Worm (Caenorhabditis elegans) whole organism, mixed stage, embryonic: ENCODE data around the gene C15H9.4.

Source experiments
- M03D4.4 ChIP-seq: sonication (generic microtip); optimal IDR thresholded peaks from 2 replicates; lab custom pipeline; 2017; ENCODE audit warnings: mild to moderate bottlenecking, missing genetic modification characterization, missing compliant biosample characterization
- bed-3 ChIP-seq: fragments of 200-800 bp; sonication (Bioruptor generic); optimal IDR thresholded peaks from 3 replicates; lab custom pipeline; 2018; ENCODE audit warnings: mild to moderate bottlenecking, missing genetic modification characterization, moderate library complexity, missing compliant biosample characterization
- blmp-1 ChIP-seq: fragments of 150-350 bp; optimal IDR thresholded peaks from 2 replicates; lab custom pipeline; 2014; ENCODE audit warnings: missing biosample characterization, missing genetic modification characterization
- ceh-39 ChIP-seq: fragments of 150-350 bp; optimal IDR thresholded peaks from 2 replicates; lab custom pipeline; 2014; ENCODE audit warnings: missing biosample characterization, missing genetic modification characterization
- ceh-43 ChIP-seq: fragments of 200-800 bp; sonication (Bioruptor generic); optimal IDR thresholded peaks from 2 replicates; lab custom pipeline; 2018; ENCODE audit warnings: mild to moderate bottlenecking, missing genetic modification characterization, moderate library complexity, missing compliant biosample characterization
- ceh-83 ChIP-seq: fragments of 200-800 bp; sonication (Bioruptor generic); optimal IDR thresholded peaks from 2 replicates; lab custom pipeline; 2018; ENCODE audit warnings: mild to moderate bottlenecking, missing genetic modification characterization, missing compliant biosample characterization
- ces-1 ChIP-seq: fragments of 150-350 bp; optimal IDR thresholded peaks from 2 replicates; lab custom pipeline; 2014; ENCODE audit warnings: missing biosample characterization, missing genetic modification reagents, missing genetic modification characterization
- cnd-1 ChIP-seq: fragments of 200-800 bp; sonication (Bioruptor generic); optimal IDR thresholded peaks from 2 replicates; lab custom pipeline; 2018; ENCODE audit warnings: mild to moderate bottlenecking, missing genetic modification characterization, missing compliant biosample characterization
- drap-1 ChIP-seq: fragments of 200-800 bp; sonication (Bioruptor generic); optimal IDR thresholded peaks from 3 replicates; lab custom pipeline; 2018; ENCODE audit warnings: mild to moderate bottlenecking, missing genetic modification characterization, missing compliant biosample characterization
- elt-1 ChIP-seq: sonication (generic microtip); optimal IDR thresholded peaks from 2 replicates; lab custom pipeline; 2017; ENCODE audit warnings: missing genetic modification characterization, mild to moderate bottlenecking, missing compliant biosample characterization, antibody characterized with exemption, moderate library complexity, borderline replicate concordance; ENCODE audit not compliant: insufficient read depth
- elt-3 ChIP-seq: fragments of 150-350 bp; optimal IDR thresholded peaks from 2 replicates; lab custom pipeline; 2014; ENCODE audit warnings: missing biosample characterization, missing genetic modification characterization
- flh-1 ChIP-seq: fragments of 200-800 bp; sonication (Bioruptor generic); optimal IDR thresholded peaks from 2 replicates; lab custom pipeline; 2018; ENCODE audit warnings: mild to moderate bottlenecking, missing genetic modification characterization, moderate library complexity, missing compliant biosample characterization
- ham-2 ChIP-seq: fragments of 200-800 bp; sonication (Bioruptor generic); optimal IDR thresholded peaks from 2 replicates; lab custom pipeline; 2018; ENCODE audit warnings: mild to moderate bottlenecking, missing genetic modification characterization, missing compliant biosample characterization
- hlh-1 ChIP-seq: fragments of 150-350 bp; optimal IDR thresholded peaks from 2 replicates; lab custom pipeline; 2014; ENCODE audit warnings: missing biosample characterization, missing genetic modification reagents, missing genetic modification characterization
- lin-13 ChIP-seq: fragments of 150-350 bp; optimal IDR thresholded peaks from 2 replicates; lab custom pipeline; 2014; ENCODE audit warnings: missing biosample characterization, missing genetic modification characterization
- lin-32 ChIP-seq: fragments of 200-800 bp; sonication (Bioruptor generic); optimal IDR thresholded peaks from 2 replicates; lab custom pipeline; 2018; ENCODE audit warnings: mild to moderate bottlenecking, missing genetic modification characterization, missing compliant biosample characterization
- lsy-2 ChIP-seq: fragments of 150-350 bp; optimal IDR thresholded peaks from 2 replicates; lab custom pipeline; 2014; ENCODE audit warnings: missing biosample characterization, missing genetic modification characterization
- mab-5 ChIP-seq: fragments of 150-350 bp; optimal IDR thresholded peaks from 2 replicates; lab custom pipeline; 2014; ENCODE audit warnings: missing biosample characterization, missing genetic modification characterization
- mep-1 ChIP-seq: fragments of 150-350 bp; optimal IDR thresholded peaks from 2 replicates; lab custom pipeline; 2017; ENCODE audit warnings: missing biosample characterization, missing genetic modification reagents, missing genetic modification characterization, inconsistent platforms
- mls-2 ChIP-seq: sonication (generic microtip); optimal IDR thresholded peaks from 2 replicates; lab custom pipeline; 2016; ENCODE audit warnings: mild to moderate bottlenecking, missing genetic modification characterization, moderate library complexity, missing compliant biosample characterization
- nhr-12 ChIP-seq: fragments of 150-350 bp; optimal IDR thresholded peaks from 2 replicates; lab custom pipeline; 2014; ENCODE audit warnings: missing biosample characterization, missing genetic modification characterization
- nhr-2 ChIP-seq: fragments of 150-350 bp; optimal IDR thresholded peaks from 2 replicates; lab custom pipeline; 2014; ENCODE audit warnings: missing biosample characterization, missing genetic modification characterization
- nhr-237 ChIP-seq: fragments of 150-350 bp; optimal IDR thresholded peaks from 2 replicates; lab custom pipeline; 2014; ENCODE audit warnings: missing biosample characterization, missing genetic modification characterization
- nhr-28 ChIP-seq: fragments of 150-350 bp; optimal IDR thresholded peaks from 2 replicates; lab custom pipeline; 2014; ENCODE audit warnings: missing biosample characterization, missing genetic modification characterization
- nhr-76 ChIP-seq: sonication (generic microtip); optimal IDR thresholded peaks from 2 replicates; lab custom pipeline; 2017; ENCODE audit warnings: missing biosample characterization, missing genetic modification characterization
- pha-4 ChIP-seq: fragments of 150-350 bp; optimal IDR thresholded peaks from 2 replicates; lab custom pipeline; 2018; ENCODE audit warnings: missing biosample characterization, missing genetic modification reagents, missing genetic modification characterization
- sem-2 ChIP-seq: fragments of 200-800 bp; sonication (Bioruptor generic); optimal IDR thresholded peaks from 2 replicates; lab custom pipeline; 2018; ENCODE audit warnings: mild to moderate bottlenecking, missing genetic modification characterization, missing compliant biosample characterization
- snpc-4 ChIP-seq: fragments of 150-350 bp; optimal IDR thresholded peaks from 2 replicates; lab custom pipeline; 2014; ENCODE audit warnings: missing biosample characterization, missing genetic modification characterization
- sptf-1 ChIP-seq: sonication (generic microtip); optimal IDR thresholded peaks from 2 replicates; lab custom pipeline; 2017; ENCODE audit warnings: mild to moderate bottlenecking, missing genetic modification characterization, moderate library complexity, missing compliant biosample characterization
- tbx-8 ChIP-seq: fragments of 200-800 bp; sonication (Bioruptor generic); optimal IDR thresholded peaks from 2 replicates; lab custom pipeline; 2018; ENCODE audit warnings: mild to moderate bottlenecking, missing genetic modification characterization, moderate library complexity, missing compliant biosample characterization
- unc-120 ChIP-seq: sonication (generic microtip); optimal IDR thresholded peaks from 2 replicates; lab custom pipeline; 2017; ENCODE audit warnings: missing genetic modification characterization, missing compliant biosample characterization; ENCODE audit not compliant: poor library complexity, severe bottlenecking
- unc-39 ChIP-seq: fragments of 150-350 bp; optimal IDR thresholded peaks from 2 replicates; lab custom pipeline; 2014; ENCODE audit warnings: missing biosample characterization, missing genetic modification characterization
- unc-62 ChIP-seq: fragments of 150-350 bp; optimal IDR thresholded peaks from 2 replicates; lab custom pipeline; 2014; ENCODE audit warnings: missing biosample characterization, missing genetic modification reagents, missing genetic modification characterization
- zip-8 ChIP-seq: fragments of 150-350 bp; optimal IDR thresholded peaks from 2 replicates; lab custom pipeline; 2014; ENCODE audit warnings: missing biosample characterization, missing genetic modification characterization
- ztf-11 ChIP-seq: fragments of 150-350 bp; optimal IDR thresholded peaks from 2 replicates; lab custom pipeline; 2014; ENCODE audit warnings: missing biosample characterization, missing genetic modification characterization

C15H9.4 gene

ce11 chrX:6088718-6089117, 8.7 kb upstream of the C15H9.4 start:
- TF ChIP-seq mab-5 (tag; lab: Kevin White, UChicago) (no peak), hlh-1 (no peak), elt-1 (tag; lab: Kevin White, UChicago) (no peak), unc-62 (GFP tag; lab: Kevin White, UChicago) (no peak), snpc-4 (no peak), ceh-43 (GFP tag; lab: Kevin White, UChicago) (no peak), ztf-11 (tag; lab: Kevin White, UChicago) (no peak), flh-1 (GFP tag; lab: Kevin White, UChicago) (no peak), ham-2 (GFP tag; lab: Kevin White, UChicago) (no peak), cnd-1 (no peak)

ce11 chrX:6090779-6091178, 6.7 kb upstream of the C15H9.4 start:
- TF ChIP-seq nhr-76 (tag; lab: Kevin White, UChicago) (no peak), unc-120 (tag; lab: Kevin White, UChicago) (no peak), ces-1 (no peak), elt-1 (tag; lab: Kevin White, UChicago) (no peak), lin-13 (tag; lab: Kevin White, UChicago) (no peak), mep-1 (no peak), zip-8 (no peak), tbx-8 (no peak)
- TF ChIP-seq, all 35 proteins: peak for 0

ce11 chrX:6091967-6092366, 5.5 kb upstream of the C15H9.4 start, which contains the start of gene hsp-3:
TSS of gene hsp-3 (minus strand) at chrX:6092124.
- peak; percentile 70 for TF ChIP-seq nhr-2 (tag; lab: Kevin White, UChicago)
- peak; percentile 78 for TF ChIP-seq ham-2 (GFP tag; lab: Kevin White, UChicago)
- no peak for TF ChIP-seq snpc-4
- TF ChIP-seq hlh-1: peak; percentile 53
- TF ChIP-seq unc-120 (tag; lab: Kevin White, UChicago): peak; percentile 77
- peak; percentile 60 for TF ChIP-seq ces-1
- TF ChIP-seq mls-2 (tag; lab: Kevin White, UChicago): peak; percentile 70
- peak; percentile 21 for TF ChIP-seq bed-3 (GFP tag; lab: Kevin White, UChicago)
- no peak for TF ChIP-seq nhr-28 (tag; lab: Kevin White, UChicago)
- peak; percentile 92 for TF ChIP-seq lsy-2
- peak; percentile 99 for TF ChIP-seq pha-4 (tag; lab: Kevin White, UChicago)
- peak; percentile 93 for TF ChIP-seq mep-1
- TF ChIP-seq mab-5 (tag; lab: Kevin White, UChicago): no peak
- TF ChIP-seq ceh-43 (GFP tag; lab: Kevin White, UChicago): no peak
- peak; percentile 46 for TF ChIP-seq tbx-8
- TF ChIP-seq zip-8: peak; percentile 41
- TF ChIP-seq lin-13 (tag; lab: Kevin White, UChicago): peak; percentile 98
- peak; percentile 9 for TF ChIP-seq elt-1 (tag; lab: Kevin White, UChicago)
- no peak for TF ChIP-seq elt-3
- TF ChIP-seq unc-39 (tag; lab: Kevin White, UChicago): peak; percentile 95
- no peak for TF ChIP-seq flh-1 (GFP tag; lab: Kevin White, UChicago)
- TF ChIP-seq lin-32 (GFP tag; lab: Kevin White, UChicago): no peak
- peak; percentile 57 for TF ChIP-seq ceh-83
- peak; percentile 79 for TF ChIP-seq cnd-1
- no peak for TF ChIP-seq sem-2 (GFP tag; lab: Kevin White, UChicago)
- TF ChIP-seq unc-62 (GFP tag; lab: Kevin White, UChicago): peak; percentile 88
- TF ChIP-seq nhr-76 (tag; lab: Kevin White, UChicago): no peak
- TF ChIP-seq nhr-12: peak; percentile 84
- peak; percentile 85 for TF ChIP-seq drap-1 (GFP tag; lab: Kevin White, UChicago)
- peak; percentile 71 for TF ChIP-seq M03D4.4 (tag; lab: Kevin White, UChicago)
- TF ChIP-seq ztf-11 (tag; lab: Kevin White, UChicago): peak; percentile 96
- peak; percentile 89 for TF ChIP-seq sptf-1 (tag; lab: Kevin White, UChicago)
- no peak for TF ChIP-seq blmp-1 (tag; lab: Kevin White, UChicago)
- peak; percentile 42 for TF ChIP-seq nhr-237 (tag; lab: Kevin White, UChicago)
- TF ChIP-seq ceh-39 (tag; lab: Kevin White, UChicago): peak; percentile 92
